Worm (Caenorhabditis elegans) whole organism, L2 larva: ENCODE measurements around the gene C25F9.16.

ENCODE experiments used
- C34F6.9 ChIP-seq: fragments of 150-350 bp; optimal IDR thresholded peaks from 2 replicates; lab custom pipeline; 2014; ENCODE audit warnings: missing biosample characterization, missing genetic modification characterization
- fos-1 ChIP-seq: fragments of 150-350 bp; optimal IDR thresholded peaks from 2 replicates; lab custom pipeline; 2014; ENCODE audit warnings: missing biosample characterization, missing genetic modification characterization
- lin-11 ChIP-seq: fragments of 150-350 bp; sonication (generic microtip); optimal IDR thresholded peaks from 2 replicates; lab custom pipeline; 2014; ENCODE audit warnings: missing biosample characterization, missing genetic modification characterization, inconsistent platforms, mixed read lengths
- snpc-4 ChIP-seq: fragments of 150-350 bp; optimal IDR thresholded peaks from 2 replicates; lab custom pipeline; 2014; ENCODE audit warnings: missing biosample characterization, missing genetic modification characterization
- ztf-4 ChIP-seq: fragments of 150-350 bp; optimal IDR thresholded peaks from 2 replicates; lab custom pipeline; 2014; ENCODE audit warnings: missing biosample characterization, missing genetic modification characterization

DNA sequence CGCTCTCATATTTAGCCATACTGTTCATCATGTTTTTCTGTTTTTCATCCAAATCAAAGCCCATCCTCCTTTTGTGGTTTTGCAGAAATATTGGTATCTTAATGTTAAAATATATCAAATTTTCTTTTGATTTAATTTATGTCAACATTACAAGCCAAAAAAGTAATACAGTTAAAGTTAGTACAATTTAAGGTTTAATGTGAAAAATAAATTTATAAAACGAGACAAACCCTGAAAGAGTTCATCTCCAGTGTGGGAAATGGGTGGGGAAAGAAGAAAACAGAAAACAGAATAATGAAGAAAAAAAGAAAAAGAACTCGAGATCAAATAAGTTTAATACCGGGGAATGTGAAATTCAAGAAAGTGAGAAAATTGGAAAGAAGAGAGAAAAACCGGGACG lies 14.6 kb downstream of the C25F9.16 start, which contains the start of gene M04C3.2:
- TF ChIP-seq lin-11 (tag; lab: Kevin White, UChicago) (no peak), snpc-4 (tag; lab: Kevin White, UChicago) (no peak), fos-1 (tag; lab: Kevin White, UChicago) (no peak), ztf-4 (no peak), C34F6.9 (tag; lab: Kevin White, UChicago) (no peak)
